Worm (Caenorhabditis elegans): ENCODE results near the gene mig-38.

Gene mig-38

ce11 chrIV:11566146-11566545 is 27.9 kb upstream of the mig-38 start, which contains the start of gene sec-24.1 (continued):
- TF ChIP-seq duxl-1 (tag; optimal IDR thresholded peaks at IDR 0.05; ENCODE audit: poor library complexity): peak; percentile 87
- TF ChIP-seq fkh-10 (GFP tag; optimal IDR thresholded peaks at IDR 0.05): peak; percentile 42
- no peak for TF ChIP-seq ztf-11 (tag; optimal IDR thresholded peaks at IDR 0.05)
- peak; percentile 61 for TF ChIP-seq nhr-48 (tag; optimal IDR thresholded peaks at IDR 0.05)
- no peak for TF ChIP-seq zip-11 (GFP tag; IDR thresholded peaks at IDR 0.05)
- peak; percentile 91 for TF ChIP-seq nhr-102 (tag; optimal IDR thresholded peaks at IDR 0.05)
- no peak for TF ChIP-seq ZK337.2 (GFP tag; IDR thresholded peaks at IDR 0.05)
- no peak for TF ChIP-seq ceh-32 (tag; optimal IDR thresholded peaks at IDR 0.05; ENCODE audit: poor library complexity)
- peak; percentile 71 for TF ChIP-seq T20F7.1 (GFP tag; optimal IDR thresholded peaks at IDR 0.05)
- TF ChIP-seq lsy-2 (tag; optimal IDR thresholded peaks at IDR 0.05): peak; percentile 99 to 100
- 0 out of 2 replicates have a peak, but pooled peaks have one; percentile 55 for TF ChIP-seq zfp-3 (GFP tag; conservative IDR thresholded peaks at IDR 0.05)
- peak; percentile 28 for TF ChIP-seq unc-130 (GFP tag; optimal IDR thresholded peaks at IDR 0.05)
- TF ChIP-seq lin-1 (GFP tag; IDR thresholded peaks at IDR 0.05): no peak
- no peak for TF ChIP-seq daf-12 (tag; optimal IDR thresholded peaks at IDR 0.05)

ce11 chrIV:11568249-11568940 is 25.6 kb upstream of the mig-38 start:
- TF ChIP-seq daf-16 (GFP tag; optimal IDR thresholded peaks at IDR 0.05): no peak
- peak; percentile 8 for TF ChIP-seq daf-16 (tag; optimal IDR thresholded peaks at IDR 0.05)
- TF ChIP-seq unc-62 (GFP tag; optimal IDR thresholded peaks at IDR 0.05 in 1 of 2): peak in 1 of 2 experiments; percentile 96
- TF ChIP-seq unc-62 (tag; optimal IDR thresholded peaks at IDR 0.05): no peak
- no peak for TF ChIP-seq nhr-102 (tag; optimal IDR thresholded peaks at IDR 0.05)
- TF ChIP-seq aha-1 (tag): peak; percentile 22

- TF ChIP-seq lin-38 (GFP tag; IDR thresholded peaks at IDR 0.05) (no peak), aha-1 (tag) (peak; percentile 3)
Measured at ce11 chrIV:11569795-11570194, 24.2 kb upstream of the mig-38 start.

- no peak for TF ChIP-seq pqm-1 (tag; optimal IDR thresholded peaks at IDR 0.05)
- TF ChIP-seq vab-7 (GFP tag; IDR thresholded peaks at IDR 0.05): no peak
- TF ChIP-seq mdl-1 (tag; optimal IDR thresholded peaks at IDR 0.05): no peak
- no peak for TF ChIP-seq Y75B8A.6 (GFP tag; IDR thresholded peaks at IDR 0.05)
- TF ChIP-seq hlh-30 (tag; optimal IDR thresholded peaks at IDR 0.05; ENCODE audit: insufficient read depth): no peak
- TF ChIP-seq ZK546.5 (tag; optimal IDR thresholded peaks at IDR 0.05): no peak
- no peak for TF ChIP-seq nhr-11 (tag; optimal IDR thresholded peaks at IDR 0.05)
- no peak for TF ChIP-seq F26F4.8 (GFP tag; conservative IDR thresholded peaks at IDR 0.05)
- TF ChIP-seq hmg-1.1 (GFP tag; IDR thresholded peaks at IDR 0.05): no peak
- no peak for TF ChIP-seq ztf-11 (tag; optimal IDR thresholded peaks at IDR 0.05)
- TF ChIP-seq nhr-76 (tag; optimal IDR thresholded peaks at IDR 0.05): no peak
- TF ChIP-seq unc-39 (tag; optimal IDR thresholded peaks at IDR 0.05): no peak
- TF ChIP-seq dmd-9 (GFP tag; IDR thresholded peaks at IDR 0.05): no peak
- no peak for TF ChIP-seq hlh-11 (tag; optimal IDR thresholded peaks at IDR 0.05)
- TF ChIP-seq php-3 (GFP tag; IDR thresholded peaks at IDR 0.05): no peak
- TF ChIP-seq D1046.2 (GFP tag; IDR thresholded peaks at IDR 0.05): no peak
- TF ChIP-seq daf-16 (GFP tag; optimal IDR thresholded peaks at IDR 0.05): no peak
- no peak for TF ChIP-seq daf-16 (tag; optimal IDR thresholded peaks at IDR 0.05)
- no peak for TF ChIP-seq spr-1 (tag; optimal IDR thresholded peaks at IDR 0.05)
Measured at ce11 chrIV:11570200-11570599, 23.8 kb upstream of the mig-38 start, which contains the start of gene srgp-1. srgp-1 (plus strand) TSS chrIV:11570500.
